Fruit fly (Drosophila melanogaster): Measurements from ENCODE around the gene Imp.

The Imp gene

DNA sequence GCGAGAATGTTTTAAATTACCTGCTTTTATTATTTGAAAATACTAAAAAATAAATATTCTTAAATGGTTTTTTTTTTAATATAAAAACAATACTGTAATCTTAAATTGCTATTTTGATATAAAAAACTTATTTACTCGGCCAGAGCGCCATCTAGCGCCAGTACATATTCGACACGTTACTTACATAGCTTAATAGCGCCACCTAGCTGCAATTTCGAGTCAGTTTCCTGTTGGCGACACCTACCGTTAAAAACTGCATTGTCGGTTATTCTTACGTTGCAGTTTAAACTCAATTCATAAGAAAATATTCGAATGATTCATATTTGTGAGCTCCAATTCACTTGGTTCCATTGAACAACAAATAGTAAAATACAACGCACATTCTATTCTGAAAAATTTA lies 8.3 kb upstream of the Imp start (continued):
- TF ChIP-seq CG7786 (GFP tag; optimal IDR thresholded peaks at IDR 0.05) (peak; percentile 17), z (GFP tag; IDR thresholded peaks at IDR 0.05) (no peak), ftz-f1 (GFP tag; optimal IDR thresholded peaks at IDR 0.05) (no peak), CG3726 (GFP tag; IDR thresholded peaks at IDR 0.05) (no peak), fru (optimal IDR thresholded peaks at IDR 0.05) (no peak), BtbVII (GFP tag; optimal IDR thresholded peaks at IDR 0.05) (peak; percentile 22), CG15514 (GFP tag; optimal IDR thresholded peaks at IDR 0.05) (peak; percentile 48), CG8359 (GFP tag; optimal IDR thresholded peaks at IDR 0.05; ENCODE audit: borderline replicate concordance) (no peak), CTCF (GFP tag; optimal IDR thresholded peaks at IDR 0.05) (peak; percentile 99), bowl (GFP tag; IDR thresholded peaks at IDR 0.05) (no peak), CG17568 (GFP tag; optimal IDR thresholded peaks at IDR 0.05) (no peak), sna (GFP tag; IDR thresholded peaks at IDR 0.05; ENCODE audit: partially characterized antibody) (no peak), C15 (GFP tag; IDR thresholded peaks at IDR 0.05) (no peak), hth (optimal IDR thresholded peaks at IDR 0.05) (no peak), pros (GFP tag; optimal IDR thresholded peaks at IDR 0.05) (no peak), dati (GFP tag; IDR thresholded peaks at IDR 0.05) (0 out of 2 replicates have a peak, but pooled peaks have one; percentile 6), fd96Cb (tag; optimal IDR thresholded peaks at IDR 0.05) (peak; percentile 30), Hr39 (optimal IDR thresholded peaks at IDR 0.05) (no peak), HLH4C (GFP tag; IDR thresholded peaks at IDR 0.05; ENCODE audit: partially characterized antibody) (no peak), CG7839 (tag; optimal IDR thresholded peaks at IDR 0.05) (peak; percentile 70), tio (GFP tag; optimal IDR thresholded peaks at IDR 0.05) (peak; percentile 9), CG1233 (GFP tag; optimal IDR thresholded peaks at IDR 0.05) (peak; percentile 49), ind (GFP tag; optimal IDR thresholded peaks at IDR 0.05) (peak; percentile 57), nerfin-2 (GFP tag; IDR thresholded peaks at IDR 0.05; ENCODE audit: partially characterized antibody) (no peak), gro (GFP tag; optimal IDR thresholded peaks at IDR 0.05) (peak; percentile 43), CG32532 (GFP tag; IDR thresholded peaks at IDR 0.05) (peak; percentile 82), CG11085 (GFP tag; IDR thresholded peaks at IDR 0.05) (peak; percentile 73), HLH54F (GFP tag; optimal IDR thresholded peaks at IDR 0.05) (peak; percentile 50), peb (GFP tag; IDR thresholded peaks at IDR 0.05) (no peak), CG4854 (GFP tag; optimal IDR thresholded peaks at IDR 0.05) (peak; percentile 37), CG12104 (GFP tag; optimal IDR thresholded peaks at IDR 0.05) (no peak), corto (GFP tag; optimal IDR thresholded peaks at IDR 0.05) (no peak), run (tag; optimal IDR thresholded peaks at IDR 0.05) (no peak), Camta (GFP tag; optimal IDR thresholded peaks at IDR 0.05) (peak; percentile 17), H15 (GFP tag; IDR thresholded peaks at IDR 0.05) (peak; percentile 46; the same call in 1 of the 3 replicates), Kr (GFP tag; optimal IDR thresholded peaks at IDR 0.05) (no peak), CG14860 (GFP tag; IDR thresholded peaks at IDR 0.05; ENCODE audit: partially characterized antibody) (no peak), inv (GFP tag; IDR thresholded peaks at IDR 0.05; ENCODE audit: partially characterized antibody) (no peak), Side (GFP tag; optimal IDR thresholded peaks at IDR 0.05) (peak; percentile 55), CG16813 (GFP tag; IDR thresholded peaks at IDR 0.05; ENCODE audit: partially characterized antibody) (no peak), sd (tag; optimal IDR thresholded peaks at IDR 0.05) (no peak), Lhr (GFP tag; optimal IDR thresholded peaks at IDR 0.05) (peak; percentile 67), Sry-β (GFP tag; optimal IDR thresholded peaks at IDR 0.05) (no peak), CG16863 (GFP tag; optimal IDR thresholded peaks at IDR 0.05) (peak; percentile 50), ERR (GFP tag; optimal IDR thresholded peaks at IDR 0.05) (no peak), CG13123 (GFP tag; optimal IDR thresholded peaks at IDR 0.05) (peak; percentile 10), CG12071 (GFP tag; optimal IDR thresholded peaks at IDR 0.05) (no peak), Atf-2 (GFP tag; optimal IDR thresholded peaks at IDR 0.05) (peak; percentile 21), kay (GFP tag; optimal IDR thresholded peaks at IDR 0.05) (peak; percentile 58), twi (tag; optimal IDR thresholded peaks at IDR 0.05) (peak; percentile 28), kah (GFP tag; optimal IDR thresholded peaks at IDR 0.05) (no peak), tna (GFP tag; IDR thresholded peaks at IDR 0.05; ENCODE audit: partially characterized antibody) (no peak)
